Worm (Caenorhabditis elegans) whole organism, L1 larva: ENCODE results near the gene T13C5.9.

Experiments
- Y116A8C.19 ChIP-seq: sonication (generic microtip); optimal IDR thresholded peaks from 2 replicates; lab custom pipeline; 2016; ENCODE audit warnings: missing compliant biosample characterization, missing genetic modification characterization, borderline replicate concordance
- alr-1 ChIP-seq: fragments of 200-800 bp; sonication (Bioruptor generic); optimal IDR thresholded peaks from 2 replicates; lab custom pipeline; 2018; ENCODE audit warnings: borderline replicate concordance, mild to moderate bottlenecking, missing genetic modification characterization, missing compliant biosample characterization
- egl-27 ChIP-seq, 2 experiments: fragments of 150-350 bp in 1 of 2; sonication (generic microtip); optimal IDR thresholded peaks; 3 replicates each; lab custom pipeline; 2017 to 2018; ENCODE audit warnings: missing biosample characterization in 2 of 2, missing genetic modification characterization in 2 of 2, missing genetic modification reagents in 2 of 2
- elt-2 ChIP-seq: sonication (generic microtip); optimal IDR thresholded peaks from 2 replicates; lab custom pipeline; 2016; ENCODE audit warnings: missing genetic modification characterization, mild to moderate bottlenecking, inconsistent platforms, missing compliant biosample characterization, missing genetic modification reagents
- jun-1 ChIP-seq: fragments of 150-350 bp; optimal IDR thresholded peaks from 2 replicates; lab custom pipeline; 2014; ENCODE audit warnings: missing biosample characterization, missing genetic modification reagents, missing genetic modification characterization
- lin-13 ChIP-seq: fragments of 150-350 bp; optimal IDR thresholded peaks from 2 replicates; lab custom pipeline; 2014; ENCODE audit warnings: missing biosample characterization, missing genetic modification reagents, missing genetic modification characterization
- nhr-11 ChIP-seq: fragments of 150-350 bp; optimal IDR thresholded peaks from 2 replicates; lab custom pipeline; 2014; ENCODE audit warnings: missing biosample characterization, missing genetic modification characterization
- nhr-28 ChIP-seq: fragments of 150-350 bp; optimal IDR thresholded peaks from 2 replicates; lab custom pipeline; 2014; ENCODE audit warnings: missing biosample characterization, missing genetic modification characterization
- nhr-76 ChIP-seq: sonication (generic microtip); optimal IDR thresholded peaks from 2 replicates; lab custom pipeline; 2017; ENCODE audit warnings: missing biosample characterization, missing genetic modification characterization
- snpc-4 ChIP-seq: fragments of 150-350 bp; optimal IDR thresholded peaks from 2 replicates; lab custom pipeline; 2014; ENCODE audit warnings: missing biosample characterization, missing genetic modification characterization
- ztf-11 ChIP-seq, 2 experiments: sonication (generic microtip); optimal IDR thresholded peaks; 2 replicates each; lab custom pipeline; 2016 to 2017; ENCODE audit warnings: missing genetic modification characterization in 2 of 2, missing biosample characterization in 1 of 2, missing compliant biosample characterization in 1 of 2

DNA sequence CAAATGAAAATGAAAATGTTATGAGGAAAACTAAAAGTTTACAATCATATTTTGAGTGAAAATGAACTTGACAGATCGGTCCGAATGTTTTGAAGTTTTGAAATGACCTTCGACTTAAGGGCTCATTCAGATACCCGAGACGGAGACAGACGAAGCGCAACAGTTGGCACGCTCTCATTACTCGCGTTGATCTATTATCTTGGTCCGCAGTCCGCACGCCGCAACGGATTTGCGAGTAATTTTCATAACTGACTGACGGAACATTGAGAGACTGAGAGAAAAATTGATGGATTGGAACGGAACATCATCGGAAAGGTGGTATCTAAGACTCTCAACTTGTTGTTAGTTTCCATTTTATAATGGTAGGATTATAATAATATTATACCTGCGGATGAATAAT lies 44.1 kb upstream of the T13C5.9 start:
- TF ChIP-seq snpc-4 (tag; lab: Kevin White, UChicago) (no peak), lin-13 (GFP tag; lab: Kevin White, UChicago) (no peak), egl-27 (tag; optimal IDR thresholded peaks at IDR 0.05; lab: Kevin White, UChicago) (no peak), jun-1 (tag; lab: Kevin White, UChicago) (no peak), Y116A8C.19 (tag; lab: Kevin White, UChicago) (no peak), nhr-28 (tag; lab: Kevin White, UChicago) (no peak), nhr-11 (tag; lab: Kevin White, UChicago) (no peak), nhr-76 (tag; lab: Kevin White, UChicago) (no peak), ztf-11 (tag; optimal IDR thresholded peaks at IDR 0.05; lab: Kevin White, UChicago) (no peak), alr-1 (tag; lab: Kevin White, UChicago) (no peak), elt-2 (tag; lab: Kevin White, UChicago) (no peak)
